Worm (Caenorhabditis elegans) whole organism, late embryonic: ENCODE data around the gene mes-4.

Experiments
- C08G9.2 ChIP-seq: sonication (generic microtip); optimal IDR thresholded peaks from 2 replicates; lab custom pipeline; 2016; ENCODE audit warnings: mild to moderate bottlenecking, missing genetic modification characterization, moderate library complexity, missing compliant biosample characterization
- K02D7.2 ChIP-seq: sonication (generic microtip); optimal IDR thresholded peaks from 2 replicates; lab custom pipeline; 2017; ENCODE audit warnings: mild to moderate bottlenecking, missing genetic modification characterization, missing compliant biosample characterization
- T23F11.4 ChIP-seq: fragments of 200-800 bp; sonication (Bioruptor generic); optimal IDR thresholded peaks from 2 replicates; lab custom pipeline; 2018; ENCODE audit warnings: mild to moderate bottlenecking, missing genetic modification characterization, missing compliant biosample characterization
- ama-1 ChIP-seq: fragments of 150-350 bp; optimal IDR thresholded peaks from 2 replicates; lab custom pipeline; 2014
- ceh-22 ChIP-seq: sonication (generic microtip); optimal IDR thresholded peaks from 2 replicates; lab custom pipeline; 2017; ENCODE audit warnings: missing biosample characterization, missing genetic modification characterization
- ceh-34 ChIP-seq: sonication (generic microtip); optimal IDR thresholded peaks from 2 replicates; lab custom pipeline; 2016; ENCODE audit warnings: mild to moderate bottlenecking, missing genetic modification characterization, missing compliant biosample characterization
- elt-2 ChIP-seq: sonication (generic microtip); optimal IDR thresholded peaks from 2 replicates; lab custom pipeline; 2016; ENCODE audit warnings: missing genetic modification reagents, missing genetic modification characterization, missing compliant biosample characterization
- nfya-1 ChIP-seq: sonication (generic microtip); optimal IDR thresholded peaks from 2 replicates; lab custom pipeline; 2017; ENCODE audit warnings: missing genetic modification characterization, mild to moderate bottlenecking, missing compliant biosample characterization, antibody characterized with exemption, moderate library complexity
- nhr-11 ChIP-seq: fragments of 150-350 bp; optimal IDR thresholded peaks from 2 replicates; lab custom pipeline; 2014; ENCODE audit warnings: missing biosample characterization, missing genetic modification characterization
- pag-3 ChIP-seq: sonication (generic microtip); optimal IDR thresholded peaks from 2 replicates; lab custom pipeline; 2016; ENCODE audit warnings: missing compliant biosample characterization, missing genetic modification characterization, borderline replicate concordance
- pax-1 ChIP-seq: fragments of 150-350 bp; optimal IDR thresholded peaks from 2 replicates; lab custom pipeline; 2014; ENCODE audit warnings: missing biosample characterization, missing genetic modification characterization
- tbx-2 ChIP-seq: sonication (generic microtip); optimal IDR thresholded peaks from 2 replicates; lab custom pipeline; 2016; ENCODE audit warnings: missing genetic modification characterization, missing compliant biosample characterization
- tbx-7 ChIP-seq: sonication (generic microtip); optimal IDR thresholded peaks from 2 replicates; lab custom pipeline; 2016; ENCODE audit warnings: missing genotype, missing genetic modification characterization, missing compliant biosample characterization

ce11 chrV:13441661-13442060, 4.3 kb upstream of the mes-4 start, which contains the start of gene col-162:
- no peak for TF ChIP-seq pax-1 (tag; lab: Kevin White, UChicago)
- TF ChIP-seq tbx-2 (tag; lab: Kevin White, UChicago), result no peak
- TF ChIP-seq K02D7.2 (tag; lab: Kevin White, UChicago), result no peak
- no peak for TF ChIP-seq nfya-1 (tag; lab: Kevin White, UChicago)
- no peak for TF ChIP-seq tbx-7
- no peak for TF ChIP-seq pag-3
- TF ChIP-seq ceh-22 (tag; lab: Kevin White, UChicago), result no peak
- TF ChIP-seq T23F11.4, result no peak
- no peak for TF ChIP-seq ama-1 (lab: Kevin White, UChicago)
- no peak for TF ChIP-seq ceh-34 (tag; lab: Kevin White, UChicago)
- TF ChIP-seq C08G9.2 (tag; lab: Kevin White, UChicago), result no peak
- TF ChIP-seq elt-2 (tag; lab: Kevin White, UChicago), result no peak
- no peak for TF ChIP-seq nhr-11
